Worm (Caenorhabditis elegans) whole organism, late embryonic: ENCODE measurements around the gene nstp-9.

ENCODE experiments used
- C08G9.2 ChIP-seq: sonication (generic microtip); optimal IDR thresholded peaks from 2 replicates; lab custom pipeline; 2016; ENCODE audit warnings: mild to moderate bottlenecking, missing genetic modification characterization, moderate library complexity, missing compliant biosample characterization
- F13H6.1 ChIP-seq: sonication (generic microtip); optimal IDR thresholded peaks from 2 replicates; lab custom pipeline; 2016; ENCODE audit warnings: missing genetic modification characterization, missing compliant biosample characterization
- K02D7.2 ChIP-seq: sonication (generic microtip); optimal IDR thresholded peaks from 2 replicates; lab custom pipeline; 2017; ENCODE audit warnings: mild to moderate bottlenecking, missing genetic modification characterization, missing compliant biosample characterization
- K09A11.1 ChIP-seq: sonication (generic microtip); optimal IDR thresholded peaks from 2 replicates; lab custom pipeline; 2017; ENCODE audit warnings: antibody characterized with exemption, mild to moderate bottlenecking, missing genetic modification characterization, missing compliant biosample characterization; ENCODE audit not compliant: insufficient read depth
- T23F11.4 ChIP-seq: fragments of 200-800 bp; sonication (Bioruptor generic); optimal IDR thresholded peaks from 2 replicates; lab custom pipeline; 2018; ENCODE audit warnings: mild to moderate bottlenecking, missing genetic modification characterization, missing compliant biosample characterization
- Y22D7AL.16 ChIP-seq: sonication (generic microtip); optimal IDR thresholded peaks from 2 replicates; lab custom pipeline; 2016; ENCODE audit warnings: missing genetic modification characterization, missing compliant biosample characterization
- ama-1 ChIP-seq: fragments of 150-350 bp; optimal IDR thresholded peaks from 2 replicates; lab custom pipeline; 2014
- ceh-14 ChIP-seq: sonication (generic microtip); optimal IDR thresholded peaks from 2 replicates; lab custom pipeline; 2016; ENCODE audit warnings: missing genotype, missing genetic modification characterization, missing compliant biosample characterization
- ceh-30 ChIP-seq: fragments of 150-350 bp; optimal IDR thresholded peaks from 2 replicates; lab custom pipeline; 2014; ENCODE audit warnings: missing biosample characterization, missing genetic modification characterization
- ceh-31 ChIP-seq: sonication (generic microtip); optimal IDR thresholded peaks from 2 replicates; lab custom pipeline; 2016; ENCODE audit warnings: missing genetic modification characterization, missing compliant biosample characterization
- ceh-9 ChIP-seq: sonication (generic microtip); optimal IDR thresholded peaks from 2 replicates; lab custom pipeline; 2016; ENCODE audit warnings: mild to moderate bottlenecking, missing genetic modification characterization, inconsistent platforms, missing compliant biosample characterization
- che-1 ChIP-seq: sonication (generic microtip); optimal IDR thresholded peaks from 2 replicates; lab custom pipeline; 2016; ENCODE audit warnings: mild to moderate bottlenecking, missing genetic modification characterization, missing compliant biosample characterization
- dve-1 ChIP-seq: sonication (generic microtip); optimal IDR thresholded peaks from 2 replicates; lab custom pipeline; 2017; ENCODE audit warnings: antibody characterized with exemption, mild to moderate bottlenecking, missing genetic modification characterization, missing compliant biosample characterization
- elt-2 ChIP-seq: sonication (generic microtip); optimal IDR thresholded peaks from 2 replicates; lab custom pipeline; 2016; ENCODE audit warnings: missing genetic modification reagents, missing genetic modification characterization, missing compliant biosample characterization
- ets-4 ChIP-seq: sonication (generic microtip); optimal IDR thresholded peaks from 2 replicates; lab custom pipeline; 2016; ENCODE audit warnings: missing genetic modification characterization, missing compliant biosample characterization
- eyg-1 ChIP-seq: sonication (generic microtip); optimal IDR thresholded peaks from 2 replicates; lab custom pipeline; 2016; ENCODE audit warnings: missing genotype, missing genetic modification characterization, missing compliant biosample characterization
- fax-1 ChIP-seq: sonication (generic microtip); optimal IDR thresholded peaks from 2 replicates; lab custom pipeline; 2016; ENCODE audit warnings: missing genotype, missing genetic modification characterization, missing compliant biosample characterization
- fkh-10 ChIP-seq: fragments of 150-350 bp; optimal IDR thresholded peaks from 2 replicates; lab custom pipeline; 2014; ENCODE audit warnings: missing biosample characterization, missing genetic modification reagents, missing genetic modification characterization
- gmeb-2 ChIP-seq: sonication (generic microtip); optimal IDR thresholded peaks from 2 replicates; lab custom pipeline; 2016; ENCODE audit warnings: missing genetic modification characterization, inconsistent platforms, missing compliant biosample characterization
- hlh-13 ChIP-seq: fragments of 200-800 bp; sonication (Bioruptor generic); optimal IDR thresholded peaks from 2 replicates; lab custom pipeline; 2018; ENCODE audit warnings: mild to moderate bottlenecking, missing genetic modification characterization, missing compliant biosample characterization
- hlh-15 ChIP-seq: sonication (generic microtip); optimal IDR thresholded peaks from 2 replicates; lab custom pipeline; 2016; ENCODE audit warnings: missing genetic modification characterization, missing compliant biosample characterization
- hlh-6 ChIP-seq: sonication (generic microtip); optimal IDR thresholded peaks from 2 replicates; lab custom pipeline; 2016; ENCODE audit warnings: missing genotype, missing genetic modification characterization, missing compliant biosample characterization
- lim-6 ChIP-seq: sonication (generic microtip); optimal IDR thresholded peaks from 2 replicates; lab custom pipeline; 2016; ENCODE audit warnings: missing genetic modification characterization, missing compliant biosample characterization
- madf-2 ChIP-seq: sonication (generic microtip); optimal IDR thresholded peaks from 2 replicates; lab custom pipeline; 2017; ENCODE audit warnings: missing genetic modification characterization, missing compliant biosample characterization
- mec-3 ChIP-seq: sonication (generic microtip); optimal IDR thresholded peaks from 2 replicates; lab custom pipeline; 2016; ENCODE audit warnings: borderline replicate concordance, missing genetic modification characterization, missing compliant biosample characterization
- nfya-1 ChIP-seq: sonication (generic microtip); optimal IDR thresholded peaks from 2 replicates; lab custom pipeline; 2017; ENCODE audit warnings: missing genetic modification characterization, mild to moderate bottlenecking, missing compliant biosample characterization, antibody characterized with exemption, moderate library complexity
- nhr-232 ChIP-seq: sonication (generic microtip); optimal IDR thresholded peaks from 2 replicates; lab custom pipeline; 2016; ENCODE audit warnings: missing genetic modification characterization, missing compliant biosample characterization
- npax-4 ChIP-seq: sonication (generic microtip); optimal IDR thresholded peaks from 2 replicates; lab custom pipeline; 2016; ENCODE audit warnings: missing genetic modification characterization, missing compliant biosample characterization
- pat-9 ChIP-seq: fragments of 200-800 bp; sonication (Bioruptor generic); optimal IDR thresholded peaks from 2 replicates; lab custom pipeline; 2018; ENCODE audit warnings: mild to moderate bottlenecking, missing genetic modification characterization, moderate library complexity, missing compliant biosample characterization
- pha-2 ChIP-seq: sonication (generic microtip); optimal IDR thresholded peaks from 2 replicates; lab custom pipeline; 2017; ENCODE audit warnings: mild to moderate bottlenecking, missing genetic modification characterization, missing compliant biosample characterization
- pqm-1 ChIP-seq: sonication (generic microtip); optimal IDR thresholded peaks from 2 replicates; lab custom pipeline; 2016; ENCODE audit warnings: missing genetic modification characterization, missing compliant biosample characterization
- pros-1 ChIP-seq: fragments of 150-350 bp; optimal IDR thresholded peaks from 2 replicates; lab custom pipeline; 2014; ENCODE audit warnings: missing biosample characterization, missing genetic modification reagents, missing genetic modification characterization
- rnt-1 ChIP-seq: sonication (generic microtip); optimal IDR thresholded peaks from 2 replicates; lab custom pipeline; 2016; ENCODE audit warnings: missing genetic modification characterization, missing compliant biosample characterization
- sox-2 ChIP-seq: fragments of 200-800 bp; sonication (Bioruptor generic); IDR thresholded peaks from 2 replicates; pipeline ENCODE4 v1.3.6; 2022; ENCODE audit warnings: missing genetic modification reagents, missing genetic modification characterization, missing compliant biosample characterization
- sox-4 ChIP-seq: sonication (generic microtip); optimal IDR thresholded peaks from 2 replicates; lab custom pipeline; 2017; ENCODE audit warnings: mild to moderate bottlenecking, missing genetic modification characterization, inconsistent platforms, missing compliant biosample characterization
- syd-9 ChIP-seq: sonication (generic microtip); optimal IDR thresholded peaks from 2 replicates; lab custom pipeline; 2016; ENCODE audit warnings: mild to moderate bottlenecking, missing genetic modification characterization, moderate library complexity, missing compliant biosample characterization
- tbx-2 ChIP-seq: sonication (generic microtip); optimal IDR thresholded peaks from 2 replicates; lab custom pipeline; 2016; ENCODE audit warnings: missing genetic modification characterization, missing compliant biosample characterization
- tbx-7 ChIP-seq: sonication (generic microtip); optimal IDR thresholded peaks from 2 replicates; lab custom pipeline; 2016; ENCODE audit warnings: missing genotype, missing genetic modification characterization, missing compliant biosample characterization
- unc-3 ChIP-seq, 2 experiments: fragments of 200-800 bp in 1 of 2; sonication (Bioruptor generic) in 1 of 2; sonication (generic microtip) in 1 of 2; conservative IDR thresholded peaks in 1 of 2; optimal IDR thresholded peaks in 1 of 2; 2 replicates each; pipeline versions ENCODE4 v1.3.6 to Lab custom; 2016 to 2022; ENCODE audit warnings: missing compliant biosample characterization in 2 of 2, missing genetic modification characterization in 2 of 2, missing genetic modification reagents in 1 of 2
- unc-42 ChIP-seq: sonication (generic microtip); optimal IDR thresholded peaks from 2 replicates; lab custom pipeline; 2016; ENCODE audit warnings: missing genotype, missing genetic modification characterization, missing compliant biosample characterization
- unc-55 ChIP-seq: sonication (generic microtip); optimal IDR thresholded peaks from 2 replicates; lab custom pipeline; 2017; ENCODE audit warnings: missing biosample characterization, missing genetic modification reagents, missing genetic modification characterization
- zip-5 ChIP-seq: sonication (generic microtip); optimal IDR thresholded peaks from 2 replicates; lab custom pipeline; 2016; ENCODE audit warnings: missing genetic modification characterization, missing compliant biosample characterization

Gene nstp-9

ce11 chrX:10919613-10920012 is at the start of gene nstp-9:
Gene nstp-9, minus strand, starts transcription at chrX:10919713.
- TF ChIP-seq fkh-10 (GFP tag; lab: Kevin White, UChicago): no peak
- no peak for TF ChIP-seq eyg-1 (tag; lab: Kevin White, UChicago)
- no peak for TF ChIP-seq pat-9 (tag; lab: Kevin White, UChicago)
- TF ChIP-seq npax-4 (tag; lab: Kevin White, UChicago): no peak
- TF ChIP-seq dve-1 (tag; lab: Kevin White, UChicago): no peak
- no peak for TF ChIP-seq fax-1
- no peak for TF ChIP-seq syd-9
- TF ChIP-seq zip-5 (tag; lab: Kevin White, UChicago): no peak
- TF ChIP-seq nfya-1 (tag; lab: Kevin White, UChicago): no peak

- TF ChIP-seq nhr-232 (tag; lab: Kevin White, UChicago) (no peak), lim-6 (tag; lab: Kevin White, UChicago) (no peak), mec-3 (tag; lab: Kevin White, UChicago) (no peak), madf-2 (tag; lab: Kevin White, UChicago) (no peak)
- TF ChIP-seq, all 69 proteins: peak for 0
Observed at ce11 chrX:10967698-10968097, 48.2 kb upstream of the nstp-9 start, which contains the start of gene K09C8.9. Gene K09C8.9, minus strand, starts transcription at chrX:10967798.

ce11 chrX:10966251-10966650 is 46.7 kb upstream of the nstp-9 start, which contains the start of gene lge-1:
Gene lge-1, plus strand, starts transcription at chrX:10966551.
- TF ChIP-seq nfya-1 (tag; lab: Kevin White, UChicago) (no peak), che-1 (no peak), ceh-31 (no peak)
- TF ChIP-seq, all 69 proteins: peak for 0

- no peak for TF ChIP-seq fax-1
- peak; percentile 60 for TF ChIP-seq unc-42
Observed at ce11 chrX:10965508-10965907, 46.0 kb upstream of the nstp-9 start.

- peak; percentile 77 for TF ChIP-seq madf-2 (tag; lab: Kevin White, UChicago)
- TF ChIP-seq K02D7.2 (tag; lab: Kevin White, UChicago): peak; percentile 81
- TF ChIP-seq npax-4 (tag; lab: Kevin White, UChicago): peak; percentile 68
- peak; percentile 55 for TF ChIP-seq F13H6.1 (tag; lab: Kevin White, UChicago)
- TF ChIP-seq ets-4 (tag; lab: Kevin White, UChicago): peak; percentile 34
- peak; percentile 73 for TF ChIP-seq eyg-1 (tag; lab: Kevin White, UChicago)
- TF ChIP-seq gmeb-2 (tag; lab: Kevin White, UChicago): peak; percentile 83
- peak; percentile 60 for TF ChIP-seq ceh-14 (tag; lab: Kevin White, UChicago)
- peak; percentile 80 for TF ChIP-seq tbx-2 (tag; lab: Kevin White, UChicago)
- TF ChIP-seq T23F11.4 (GFP tag; lab: Kevin White, UChicago): peak; percentile 67
- TF ChIP-seq pqm-1 (tag; lab: Kevin White, UChicago): peak; percentile 49
- TF ChIP-seq pros-1 (tag; lab: Kevin White, UChicago): no peak
- TF ChIP-seq Y22D7AL.16: peak; percentile 72
- TF ChIP-seq hlh-13 (GFP tag; lab: Kevin White, UChicago): peak; percentile 64
- TF ChIP-seq elt-2 (tag; lab: Kevin White, UChicago): peak; percentile 84
- peak; percentile 21 for TF ChIP-seq tbx-7 (tag; lab: Kevin White, UChicago)
- TF ChIP-seq K09A11.1 (tag; lab: Kevin White, UChicago): peak; percentile 75
- peak; percentile 57 for TF ChIP-seq pha-2 (tag; lab: Kevin White, UChicago)
- TF ChIP-seq nhr-232 (tag; lab: Kevin White, UChicago): peak; percentile 70
- TF ChIP-seq syd-9: peak; percentile 82
- TF ChIP-seq ceh-30 (tag; lab: Kevin White, UChicago): no peak
- peak; percentile 75 for TF ChIP-seq ceh-9 (tag; lab: Kevin White, UChicago)
- peak; percentile 78 for TF ChIP-seq unc-3 (GFP tag; conservative IDR thresholded peaks at IDR 0.05; lab: Robert Waterston, UW)
- peak; percentile 84 for TF ChIP-seq unc-3 (tag; optimal IDR thresholded peaks at IDR 0.05; lab: Kevin White, UChicago)
- no peak for TF ChIP-seq ama-1 (lab: Kevin White, UChicago)
- no peak for TF ChIP-seq unc-55 (GFP tag; lab: Kevin White, UChicago)
- peak; percentile 84 for TF ChIP-seq che-1
- peak; percentile 83 for TF ChIP-seq sox-4
- peak; percentile 51 for TF ChIP-seq sox-2
- peak; percentile 58 for TF ChIP-seq hlh-15 (tag; lab: Kevin White, UChicago)
- peak; percentile 70 for TF ChIP-seq hlh-6
- TF ChIP-seq C08G9.2: peak; percentile 57
- peak; percentile 40 for TF ChIP-seq dve-1 (tag; lab: Kevin White, UChicago)
- TF ChIP-seq rnt-1 (tag; lab: Kevin White, UChicago): peak; percentile 33
- TF ChIP-seq ceh-31: peak; percentile 31
Observed at ce11 chrX:10963453-10964046, 44.0 kb upstream of the nstp-9 start, which contains the start of gene nas-10. Gene nas-10, minus strand, starts transcription at chrX:10963503.
